Fruit fly (Drosophila melanogaster) whole organism, embryonic: ENCODE data around the gene Ufsp2.

Source experiments
- Abd-B ChIP-seq: fragments of 200-800 bp; sonication (Bioruptor generic); optimal IDR thresholded peaks from 2 replicates; lab custom pipeline; 2018; ENCODE audit warnings: missing biosample characterization, mild to moderate bottlenecking, missing genetic modification characterization, moderate library complexity
- B-H1 ChIP-seq: fragments of 200-800 bp; sonication (Bioruptor generic); IDR thresholded peaks from 3 replicates; pipeline ENCODE4 v1.3.6; 2022; ENCODE audit warnings: missing biosample characterization, missing genetic modification characterization
- Bteb2 ChIP-seq: fragments of 200-800 bp; sonication (Bioruptor generic); optimal IDR thresholded peaks from 2 replicates; lab custom pipeline; 2016; ENCODE audit warnings: missing biosample characterization, missing genetic modification characterization
- CG10565 ChIP-seq: fragments of 200-800 bp; sonication (Bioruptor generic); optimal IDR thresholded peaks from 3 replicates; lab custom pipeline; 2016; ENCODE audit warnings: missing biosample characterization, mild to moderate bottlenecking, missing genetic modification characterization
- CG11085 ChIP-seq: fragments of 200-800 bp; sonication (Bioruptor generic); IDR thresholded peaks from 2 replicates; pipeline ENCODE4 v1.3.6; 2022; ENCODE audit warnings: missing biosample characterization, missing genetic modification characterization
- CG11695 ChIP-seq: fragments of 200-800 bp; sonication (Bioruptor generic); IDR thresholded peaks from 3 replicates; pipeline ENCODE4 v1.3.6; 2022; ENCODE audit warnings: missing biosample characterization, missing genetic modification characterization
- CG12942 ChIP-seq: fragments of 200-800 bp; sonication (Bioruptor generic); optimal IDR thresholded peaks from 3 replicates; lab custom pipeline; 2016; ENCODE audit warnings: missing biosample characterization, missing genetic modification characterization
- CG14441 ChIP-seq: fragments of 200-800 bp; sonication (Bioruptor generic); IDR thresholded peaks from 2 replicates; pipeline ENCODE4 v1.3.6; 2022; ENCODE audit warnings: missing biosample characterization, missing genetic modification characterization
- CG14860 ChIP-seq: fragments of 200-800 bp; sonication (Bioruptor generic); IDR thresholded peaks from 3 replicates; pipeline ENCODE4 v1.3.6; 2022; ENCODE audit warnings: missing biosample characterization, missing genetic modification characterization; ENCODE audit not compliant: partially characterized antibody
- CG15479 ChIP-seq: fragments of 200-800 bp; sonication (Bioruptor generic); optimal IDR thresholded peaks from 3 replicates; lab custom pipeline; 2019; ENCODE audit warnings: missing biosample characterization, mild to moderate bottlenecking, missing genetic modification characterization, moderate library complexity
- CG17186 ChIP-seq: fragments of 200-800 bp; sonication (Bioruptor generic); optimal IDR thresholded peaks from 3 replicates; lab custom pipeline; 2017; ENCODE audit warnings: missing biosample characterization, missing genetic modification reagents, missing genetic modification characterization
- CG17359 ChIP-seq: fragments of 200-800 bp; sonication (Bioruptor generic); optimal IDR thresholded peaks from 3 replicates; lab custom pipeline; 2018; ENCODE audit warnings: missing biosample characterization, mild to moderate bottlenecking, missing genetic modification characterization, moderate library complexity
- CG18011 ChIP-seq: fragments of 200-800 bp; sonication (Bioruptor generic); optimal IDR thresholded peaks from 2 replicates; lab custom pipeline; 2017; ENCODE audit warnings: missing biosample characterization, missing genetic modification characterization, mild to moderate bottlenecking, moderate library complexity, missing genotype
- CG18476 ChIP-seq: fragments of 200-800 bp; sonication (Bioruptor generic); optimal IDR thresholded peaks from 2 replicates; lab custom pipeline; 2016; ENCODE audit warnings: missing biosample characterization, mild to moderate bottlenecking, missing genetic modification characterization
- CG18764 ChIP-seq: fragments of 200-800 bp; sonication (Bioruptor generic); optimal IDR thresholded peaks from 3 replicates; lab custom pipeline; 2016; ENCODE audit warnings: missing biosample characterization, missing genetic modification characterization
- CG2116 ChIP-seq: fragments of 200-800 bp; sonication (Bioruptor generic); optimal IDR thresholded peaks from 3 replicates; lab custom pipeline; 2018; ENCODE audit warnings: missing biosample characterization, mild to moderate bottlenecking, missing genetic modification characterization
- CG2199 ChIP-seq: fragments of 200-800 bp; sonication (Bioruptor generic); IDR thresholded peaks from 3 replicates; pipeline ENCODE4 v1.3.6; 2022; ENCODE audit warnings: missing biosample characterization, missing genetic modification characterization
- CG30403 ChIP-seq: fragments of 200-800 bp; sonication (Bioruptor generic); optimal IDR thresholded peaks from 3 replicates; lab custom pipeline; 2016; ENCODE audit warnings: missing biosample characterization, missing genetic modification characterization
- CG3726 ChIP-seq: fragments of 200-800 bp; sonication (Bioruptor generic); IDR thresholded peaks from 3 replicates; pipeline ENCODE4, ENCODE4 v1.3.6; 2022; ENCODE audit warnings: missing biosample characterization, missing genetic modification characterization
- CG3847 ChIP-seq: fragments of 200-800 bp; sonication (Bioruptor generic); IDR thresholded peaks from 2 replicates; pipeline ENCODE4 v1.3.6; 2022; ENCODE audit warnings: missing biosample characterization, missing genetic modification characterization
- CG7963 ChIP-seq: fragments of 200-800 bp; sonication (Bioruptor generic); IDR thresholded peaks from 3 replicates; pipeline ENCODE4 v1.3.6; 2022; ENCODE audit warnings: missing biosample characterization, missing genetic modification characterization; ENCODE audit not compliant: partially characterized antibody
- CG8944 ChIP-seq: fragments of 200-800 bp; sonication (Bioruptor generic); optimal IDR thresholded peaks from 3 replicates; lab custom pipeline; 2016; ENCODE audit warnings: missing biosample characterization, missing genetic modification characterization
- CTCF ChIP-seq: fragments of 200-800 bp; sonication (Bioruptor generic); optimal IDR thresholded peaks from 2 replicates; lab custom pipeline; 2017; ENCODE audit warnings: missing biosample characterization, mild to moderate bottlenecking, missing genetic modification characterization, moderate library complexity
- Dbx ChIP-seq: fragments of 200-800 bp; sonication (Bioruptor generic); IDR thresholded peaks from 3 replicates; pipeline ENCODE4 v1.3.6; 2022; ENCODE audit warnings: missing biosample characterization, missing genetic modification characterization
- Deaf1 ChIP-seq: fragments of 200-800 bp; optimal IDR thresholded peaks from 3 replicates; lab custom pipeline; 2019; ENCODE audit warnings: missing biosample characterization, mild to moderate bottlenecking, missing genetic modification characterization, moderate library complexity
- H15 ChIP-seq: fragments of 200-800 bp; sonication (Bioruptor generic); IDR thresholded peaks from 3 replicates; pipeline ENCODE4 v1.3.6; 2022; ENCODE audit warnings: missing biosample characterization, missing genetic modification characterization
- HLH3B ChIP-seq: fragments of 200-800 bp; sonication (Bioruptor generic); IDR thresholded peaks from 2 replicates; pipeline ENCODE4 v1.3.6; 2022; ENCODE audit warnings: missing biosample characterization, missing genetic modification characterization
- Nf-YC ChIP-seq: fragments of 200-800 bp; optimal IDR thresholded peaks from 3 replicates; lab custom pipeline; 2019; ENCODE audit warnings: missing biosample characterization, mild to moderate bottlenecking, missing genetic modification characterization, moderate library complexity
- Oli ChIP-seq: fragments of 200-800 bp; sonication (Bioruptor generic); optimal IDR thresholded peaks from 2 replicates; lab custom pipeline; 2018; ENCODE audit warnings: missing biosample characterization, mild to moderate bottlenecking, missing genetic modification characterization, moderate library complexity
- Six4 ChIP-seq: fragments of 200-800 bp; sonication (Bioruptor generic); optimal IDR thresholded peaks from 2 replicates; lab custom pipeline; 2016; ENCODE audit warnings: missing biosample characterization, missing genetic modification characterization
- Tbp ChIP-seq: fragments of >200 bp; optimal IDR thresholded peaks from 2 replicates; lab custom pipeline; 2018; ENCODE audit warnings: missing biosample characterization, missing genetic modification characterization
- ac ChIP-seq: fragments of 200-800 bp; sonication (Bioruptor generic); optimal IDR thresholded peaks from 3 replicates; lab custom pipeline; 2017; ENCODE audit warnings: missing biosample characterization, mild to moderate bottlenecking, missing genetic modification characterization
- ato ChIP-seq: fragments of 200-800 bp; sonication (Bioruptor generic); IDR thresholded peaks from 2 replicates; pipeline ENCODE4 v1.3.6; 2022; ENCODE audit warnings: missing biosample characterization, missing genetic modification characterization; ENCODE audit not compliant: partially characterized antibody
- bigmax ChIP-seq: fragments of 200-800 bp; sonication (Bioruptor generic); optimal IDR thresholded peaks from 2 replicates; lab custom pipeline; 2018; ENCODE audit warnings: missing biosample characterization, mild to moderate bottlenecking, missing genetic modification characterization
- br ChIP-seq: fragments of >200 bp; optimal IDR thresholded peaks from 2 replicates; lab custom pipeline; 2017
- bsh ChIP-seq, 2 experiments: fragments of 200-800 bp; sonication (Bioruptor generic); optimal IDR thresholded peaks; 2 replicates each; lab custom pipeline; 2017 to 2018; ENCODE audit warnings: mild to moderate bottlenecking in 2 of 2, missing biosample characterization in 2 of 2, missing genetic modification characterization in 2 of 2, moderate library complexity in 1 of 2
- crc ChIP-seq: fragments of 200-800 bp; sonication (Bioruptor generic); optimal IDR thresholded peaks from 2 replicates; lab custom pipeline; 2016; ENCODE audit warnings: missing biosample characterization, missing genetic modification characterization
- da ChIP-seq: fragments of 200-800 bp; sonication (Bioruptor generic); optimal IDR thresholded peaks from 2 replicates; lab custom pipeline; 2016; ENCODE audit warnings: missing biosample characterization, missing genetic modification characterization
- disco-r ChIP-seq: fragments of 200-800 bp; sonication (Bioruptor generic); optimal IDR thresholded peaks from 2 replicates; lab custom pipeline; 2016; ENCODE audit warnings: missing biosample characterization, missing genetic modification characterization
- esg ChIP-seq: fragments of 200-800 bp; sonication (Bioruptor generic); conservative IDR thresholded peaks from 2 replicates; pipeline ENCODE4 v1.3.6; 2022; ENCODE audit warnings: missing biosample characterization, missing genetic modification characterization
- ind ChIP-seq: fragments of 200-800 bp; sonication (Bioruptor generic); optimal IDR thresholded peaks from 3 replicates; lab custom pipeline; 2016; ENCODE audit warnings: missing biosample characterization, missing genetic modification characterization
- luna ChIP-seq: fragments of 200-800 bp; sonication (Bioruptor generic); optimal IDR thresholded peaks from 2 replicates; lab custom pipeline; 2016; ENCODE audit warnings: missing biosample characterization, missing genetic modification characterization
- pho ChIP-seq: fragments of 200-800 bp; sonication (Bioruptor generic); optimal IDR thresholded peaks from 2 replicates; lab custom pipeline; 2016; ENCODE audit warnings: missing biosample characterization, missing genetic modification characterization
- psq ChIP-seq: fragments of 200-800 bp; sonication (Bioruptor generic); optimal IDR thresholded peaks from 2 replicates; lab custom pipeline; 2017; ENCODE audit warnings: missing biosample characterization, missing genetic modification characterization
- sc ChIP-seq, 3 experiments: fragments of >200 bp in 2 of 3; fragments of 200-800 bp in 1 of 3; sonication (Bioruptor generic) in 1 of 3; optimal IDR thresholded peaks; 2 replicates in 2 of 3; 3 replicates in 1 of 3; lab custom pipeline; 2017; ENCODE audit warnings: mild to moderate bottlenecking in 1 of 3, missing biosample characterization in 1 of 3, missing genetic modification characterization in 1 of 3, missing genetic modification reagents in 1 of 3
- schlank ChIP-seq: fragments of 200-800 bp; sonication (Bioruptor generic); optimal IDR thresholded peaks from 2 replicates; lab custom pipeline; 2018; ENCODE audit warnings: missing biosample characterization, mild to moderate bottlenecking, missing genetic modification characterization
- tio ChIP-seq: fragments of 200-800 bp; sonication (Bioruptor generic); optimal IDR thresholded peaks from 2 replicates; lab custom pipeline; 2017; ENCODE audit warnings: missing biosample characterization, missing genetic modification characterization, inconsistent platforms
- ttk ChIP-seq: fragments of 200-800 bp; sonication (Bioruptor generic); IDR thresholded peaks from 2 replicates; pipeline ENCODE4 v2.1.2; 2022; ENCODE audit warnings: missing biosample characterization, missing genetic modification characterization
- tup ChIP-seq: fragments of 200-800 bp; sonication (Bioruptor generic); optimal IDR thresholded peaks from 2 replicates; lab custom pipeline; 2016; ENCODE audit warnings: missing biosample characterization, mild to moderate bottlenecking, missing genetic modification characterization, moderate library complexity
- unpg ChIP-seq: fragments of 200-800 bp; sonication (Bioruptor generic); optimal IDR thresholded peaks from 3 replicates; lab custom pipeline; 2018; ENCODE audit warnings: missing biosample characterization, mild to moderate bottlenecking, missing genetic modification characterization, moderate library complexity
- zf30C ChIP-seq: fragments of 200-800 bp; sonication (Bioruptor generic); optimal IDR thresholded peaks from 3 replicates; lab custom pipeline; 2018; ENCODE audit warnings: missing biosample characterization, mild to moderate bottlenecking, missing genetic modification characterization

Ufsp2 gene

dm6 chr3L:15565829-15566433 lies 10.4 kb upstream of the Ufsp2 start, which contains the start of gene dop (continued):
- TF ChIP-seq CG18476 (no peak), CG3726 (no peak), schlank (tag; lab: Kevin White, UChicago) (no peak), br (lab: Kevin White, UChicago) (no peak), Abd-B (GFP tag; lab: Kevin White, UChicago) (peak; percentile 9), CG2199 (GFP tag; lab: Robert Waterston, UW) (no peak), CG10565 (GFP tag; lab: Kevin White, UChicago) (no peak), CG17186 (GFP tag; lab: Kevin White, UChicago) (peak; percentile 20), B-H1 (GFP tag; lab: Robert Waterston, UW) (no peak), disco-r (GFP tag; lab: Kevin White, UChicago) (no peak), ato (GFP tag; lab: Robert Waterston, UW) (peak; percentile 55; the same call in 1 of the 2 replicates), CG14860 (GFP tag; lab: Robert Waterston, UW) (peak; percentile 59), psq (no peak), tio (GFP tag; lab: Kevin White, UChicago) (no peak), bigmax (GFP tag; lab: Kevin White, UChicago) (no peak), CG2116 (GFP tag; lab: Kevin White, UChicago) (peak; percentile 81), CG12942 (GFP tag; lab: Kevin White, UChicago) (peak; percentile 9), CG30403 (GFP tag; lab: Kevin White, UChicago) (peak; percentile 23), CG18764 (GFP tag; lab: Kevin White, UChicago) (peak; percentile 13), Six4 (GFP tag; lab: Kevin White, UChicago) (no peak), ttk (GFP tag; lab: Robert Waterston, UW) (no peak), HLH3B (GFP tag; lab: Robert Waterston, UW) (no peak), CG7963 (GFP tag; lab: Robert Waterston, UW) (no peak; the same call in 2 of the 3 replicates), bsh (GFP tag; optimal IDR thresholded peaks at IDR 0.05; lab: Kevin White, UChicago) (no peak), CG11695 (GFP tag; lab: Robert Waterston, UW) (no peak), Dbx (GFP tag; lab: Robert Waterston, UW) (0 out of 3 replicates have a peak, but pooled peaks have one; percentile 35), Nf-YC (no peak), CG18011 (GFP tag; lab: Kevin White, UChicago) (no peak), CG3847 (GFP tag; lab: Robert Waterston, UW) (0 out of 2 replicates have a peak, but pooled peaks have one; percentile 30), Oli (no peak), Tbp (GFP tag; lab: Kevin White, UChicago) (no peak), pho (no peak), crc (GFP tag; lab: Kevin White, UChicago) (no peak), ind (GFP tag; lab: Kevin White, UChicago) (peak; percentile 12), CG11085 (GFP tag; lab: Robert Waterston, UW) (no peak), da (GFP tag; lab: Kevin White, UChicago) (no peak), H15 (GFP tag; lab: Robert Waterston, UW) (no peak), tup (GFP tag; lab: Kevin White, UChicago) (no peak), ac (GFP tag; lab: Kevin White, UChicago) (no peak), CG17359 (tag; lab: Kevin White, UChicago) (no peak), zf30C (GFP tag; lab: Kevin White, UChicago) (no peak), sc (optimal IDR thresholded peaks at IDR 0.05; lab: Kevin White, UChicago) (no peak), sc (GFP tag; optimal IDR thresholded peaks at IDR 0.05; lab: Kevin White, UChicago) (no peak), luna (no peak), CG14441 (GFP tag; lab: Robert Waterston, UW) (no peak), CG15479 (GFP tag; lab: Kevin White, UChicago) (no peak), CG8944 (peak; percentile 10), Deaf1 (tag; lab: Kevin White, UChicago) (no peak), Bteb2 (GFP tag; lab: Kevin White, UChicago) (no peak), unpg (GFP tag; lab: Kevin White, UChicago) (no peak), esg (GFP tag; lab: Robert Waterston, UW) (no peak), CTCF (GFP tag; lab: Kevin White, UChicago) (no peak)
